Worm (Caenorhabditis elegans): Measurements from ENCODE around the gene ZK354.7.

The ZK354.7 gene

DNA sequence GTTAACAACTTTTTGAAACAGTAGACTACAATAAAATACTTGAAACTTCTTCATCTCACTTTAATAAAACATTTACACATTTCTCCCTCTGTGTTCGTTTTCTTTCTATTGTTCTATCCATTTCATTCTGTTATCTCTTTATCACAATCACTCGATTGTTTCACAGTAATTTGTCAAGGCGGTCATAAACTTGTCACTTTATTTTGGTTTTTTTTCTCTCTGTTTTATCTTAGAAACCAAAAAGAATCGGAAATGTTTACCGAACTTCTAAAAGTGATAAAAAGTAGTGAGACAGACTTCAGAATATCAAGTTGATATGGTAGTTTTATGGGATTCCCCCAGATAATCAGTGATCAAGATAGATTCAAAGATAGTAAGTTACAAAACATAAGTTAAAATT is 36.3 kb upstream of the ZK354.7 start, which contains the start of gene Y4C6B.2:
TSS of gene Y4C6B.2 (plus strand) at position 320 of the 400 bp plus-strand sequence.
- no peak for TF ChIP-seq lin-38 (GFP tag; IDR thresholded peaks at IDR 0.05)
- peak; percentile 12 for TF ChIP-seq dve-1 (tag; optimal IDR thresholded peaks at IDR 0.05; ENCODE audit: insufficient read depth)
- no peak for TF ChIP-seq spr-1 (tag; optimal IDR thresholded peaks at IDR 0.05)
- TF ChIP-seq tag-97 (GFP tag; IDR thresholded peaks at IDR 0.05) = no peak
- no peak for TF ChIP-seq egl-27 (tag; optimal IDR thresholded peaks at IDR 0.05)
- no peak for TF ChIP-seq zag-1 (tag; optimal IDR thresholded peaks at IDR 0.05)
- peak in 1 of 2 experiments; percentile 13 for TF ChIP-seq unc-62 (GFP tag; optimal IDR thresholded peaks at IDR 0.05 in 1 of 2)
- TF ChIP-seq unc-62 (tag; optimal IDR thresholded peaks at IDR 0.05) = no peak
- no peak for TF ChIP-seq snpc-4 (tag; optimal IDR thresholded peaks at IDR 0.05)
- TF ChIP-seq nhr-28 (tag; optimal IDR thresholded peaks at IDR 0.05) = peak; percentile 33
- TF ChIP-seq skn-1 (tag; optimal IDR thresholded peaks at IDR 0.05) = no peak

DNA sequence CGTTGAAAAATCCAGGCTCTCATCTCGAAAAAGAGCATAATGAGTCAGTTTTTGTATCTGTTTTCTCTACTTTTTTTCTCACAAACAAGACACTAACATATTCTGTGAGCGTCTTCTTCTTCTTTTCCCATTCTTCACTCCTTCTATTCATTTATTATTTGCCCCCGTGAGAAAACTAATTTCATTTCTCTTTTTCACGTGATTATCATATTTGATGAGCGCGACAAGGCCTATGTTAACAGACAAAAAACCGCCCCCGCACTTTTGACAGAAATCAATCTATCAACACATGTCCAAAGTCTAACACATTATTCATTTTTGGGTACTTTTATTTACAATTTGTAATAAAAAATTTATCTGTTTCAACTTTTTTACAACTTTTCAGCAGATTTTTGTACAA is 34.7 kb upstream of the ZK354.7 start:
- TF ChIP-seq nhr-42 (GFP tag; IDR thresholded peaks at IDR 0.05) = no peak
- peak; percentile 88 for TF ChIP-seq aha-1 (tag)
- no peak for TF ChIP-seq dve-1 (tag; optimal IDR thresholded peaks at IDR 0.05; ENCODE audit: insufficient read depth)
- no peak for TF ChIP-seq dmd-6 (GFP tag; IDR thresholded peaks at IDR 0.05)
- no peak for TF ChIP-seq attf-4 (tag; optimal IDR thresholded peaks at IDR 0.05)
- TF ChIP-seq zag-1 (tag; optimal IDR thresholded peaks at IDR 0.05) = no peak
- TF ChIP-seq F49E8.2 (tag; optimal IDR thresholded peaks at IDR 0.05; ENCODE audit: borderline replicate concordance) = no peak
- TF ChIP-seq mdl-1 (tag; optimal IDR thresholded peaks at IDR 0.05) = peak in 1 of 2 experiments; percentile 18
- no peak for TF ChIP-seq T26A8.4 (GFP tag; IDR thresholded peaks at IDR 0.05)
- no peak for TF ChIP-seq lir-3 (tag; optimal IDR thresholded peaks at IDR 0.05)
- no peak for TF ChIP-seq cey-2 (tag; optimal IDR thresholded peaks at IDR 0.05; ENCODE audit: borderline replicate concordance, insufficient read depth)
- TF ChIP-seq hlh-30 (tag; optimal IDR thresholded peaks at IDR 0.05; ENCODE audit: insufficient read depth) = peak; percentile 57
- no peak for TF ChIP-seq tag-97 (GFP tag; IDR thresholded peaks at IDR 0.05)
- no peak for TF ChIP-seq arid-1 (GFP tag; conservative IDR thresholded peaks at IDR 0.05)
- no peak for TF ChIP-seq spr-1 (tag; optimal IDR thresholded peaks at IDR 0.05)
- no peak for TF ChIP-seq F26F4.8 (GFP tag; conservative IDR thresholded peaks at IDR 0.05)

DNA sequence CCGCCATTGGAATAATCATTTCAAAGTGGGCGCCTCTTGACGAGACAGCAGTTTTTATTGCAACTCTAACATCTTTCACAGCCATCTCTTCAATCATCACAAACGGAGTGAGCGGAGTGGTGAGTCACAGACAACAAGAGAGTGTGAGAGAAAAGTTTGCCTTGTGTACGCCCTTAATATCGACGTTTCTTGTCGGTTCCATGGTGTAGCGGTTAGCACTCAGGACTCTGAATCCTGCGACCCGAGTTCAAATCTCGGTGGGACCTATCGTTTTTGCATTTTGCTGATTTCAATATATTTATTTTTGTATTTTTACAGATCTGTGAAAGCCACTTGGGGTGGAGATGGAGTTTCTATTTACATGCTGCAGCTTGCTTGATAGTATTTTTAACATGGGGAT is 31.6 kb upstream of the ZK354.7 start:
- no peak for TF ChIP-seq ama-1 (optimal IDR thresholded peaks at IDR 0.05)
- no peak for TF ChIP-seq zfp-3 (GFP tag; conservative IDR thresholded peaks at IDR 0.05)
- TF ChIP-seq nhr-76 (tag; optimal IDR thresholded peaks at IDR 0.05) = no peak
- no peak for TF ChIP-seq lin-29 (GFP tag; IDR thresholded peaks at IDR 0.05)
- no peak for TF ChIP-seq snpc-4 (tag; optimal IDR thresholded peaks at IDR 0.05)
- no peak for TF ChIP-seq nhr-42 (GFP tag; IDR thresholded peaks at IDR 0.05)
- TF ChIP-seq madf-9 (GFP tag; conservative IDR thresholded peaks at IDR 0.05) = peak; percentile 34; the same call in 1 of the 2 replicates
- TF ChIP-seq mxl-3 (GFP tag; optimal IDR thresholded peaks at IDR 0.05) = peak; percentile 25
- TF ChIP-seq nhr-237 (tag; optimal IDR thresholded peaks at IDR 0.05) = no peak
- TF ChIP-seq nhr-77 (tag; optimal IDR thresholded peaks at IDR 0.05) = no peak
- no peak for TF ChIP-seq nhr-11 (tag; optimal IDR thresholded peaks at IDR 0.05)
- TF ChIP-seq zfp-2 (tag; optimal IDR thresholded peaks at IDR 0.05) = no peak
- no peak for TF ChIP-seq spr-3 (GFP tag; optimal IDR thresholded peaks at IDR 0.05)
- peak in 1 of 2 experiments; percentile 34 for TF ChIP-seq hif-1 (tag; optimal IDR thresholded peaks at IDR 0.05)
- no peak for TF ChIP-seq nhr-10 (tag; optimal IDR thresholded peaks at IDR 0.05)
- no peak for TF ChIP-seq jun-1 (tag; optimal IDR thresholded peaks at IDR 0.05)
- TF ChIP-seq pqm-1 (tag; optimal IDR thresholded peaks at IDR 0.05) = no peak
- no peak for TF ChIP-seq aly-2 (tag; optimal IDR thresholded peaks at IDR 0.05)
- TF ChIP-seq lsy-2 (tag; optimal IDR thresholded peaks at IDR 0.05) = peak in 1 of 2 experiments; percentile 66
- TF ChIP-seq Y105C5A.15 (GFP tag; IDR thresholded peaks at IDR 0.05) = 0 out of 2 replicates have a peak, but pooled peaks have one; percentile 41
- no peak for TF ChIP-seq set-16 (GFP tag; IDR thresholded peaks at IDR 0.05)
- TF ChIP-seq F26F4.8 (GFP tag; conservative IDR thresholded peaks at IDR 0.05) = no peak
- TF ChIP-seq fos-1 (tag; optimal IDR thresholded peaks at IDR 0.05) = no peak
- TF ChIP-seq Y5F2A.4 (GFP tag; optimal IDR thresholded peaks at IDR 0.05) = peak; percentile 23
- no peak for TF ChIP-seq lir-3 (tag; optimal IDR thresholded peaks at IDR 0.05)
- TF ChIP-seq ZK337.2 (GFP tag; IDR thresholded peaks at IDR 0.05) = peak; percentile 71
- TF ChIP-seq Y48G9A.11 (GFP tag; IDR thresholded peaks at IDR 0.05) = no peak
- TF ChIP-seq cey-2 (tag; optimal IDR thresholded peaks at IDR 0.05; ENCODE audit: borderline replicate concordance, insufficient read depth) = no peak
- TF ChIP-seq mdl-1 (tag; optimal IDR thresholded peaks at IDR 0.05) = no peak
- no peak for TF ChIP-seq mdt-29 (GFP tag; IDR thresholded peaks at IDR 0.05)
- no peak for TF ChIP-seq daf-8 (GFP tag; IDR thresholded peaks at IDR 0.05)
- TF ChIP-seq dpl-1 (GFP tag; optimal IDR thresholded peaks at IDR 0.05) = peak; percentile 4

All from whole organism, L4 larva.